Fruit fly (Drosophila melanogaster) whole organism, embryonic: ENCODE data around the gene mRpS30.

ENCODE experiments used
- Blimp-1 ChIP-seq: fragments of 200-800 bp; sonication (Bioruptor generic); optimal IDR thresholded peaks from 3 replicates; lab custom pipeline; 2018; ENCODE audit warnings: missing biosample characterization, missing genetic modification characterization, mild to moderate bottlenecking, moderate library complexity, missing genetic modification reagents
- CG10274 ChIP-seq: fragments of 200-800 bp; sonication (Bioruptor generic); optimal IDR thresholded peaks from 3 replicates; lab custom pipeline; 2017; ENCODE audit warnings: missing biosample characterization, mild to moderate bottlenecking, missing genetic modification characterization
- CG10366 ChIP-seq: fragments of 200-800 bp; sonication (Bioruptor generic); IDR thresholded peaks from 2 replicates; pipeline ENCODE4 v1.3.6; 2022; ENCODE audit warnings: missing biosample characterization, missing genetic modification characterization
- CG12236 ChIP-seq: fragments of 200-800 bp; sonication (Bioruptor generic); optimal IDR thresholded peaks from 2 replicates; lab custom pipeline; 2016; ENCODE audit warnings: missing biosample characterization, missing genetic modification characterization
- CG12299 ChIP-seq: fragments of 200-800 bp; sonication (Bioruptor generic); optimal IDR thresholded peaks from 2 replicates; lab custom pipeline; 2018; ENCODE audit warnings: missing biosample characterization, mild to moderate bottlenecking, missing genetic modification characterization
- CG12744 ChIP-seq: fragments of 200-800 bp; sonication (Bioruptor generic); optimal IDR thresholded peaks from 2 replicates; lab custom pipeline; 2016; ENCODE audit warnings: missing biosample characterization, missing genetic modification characterization
- CG13624 ChIP-seq: fragments of 200-800 bp; sonication (Bioruptor generic); optimal IDR thresholded peaks from 2 replicates; lab custom pipeline; 2016; ENCODE audit warnings: missing biosample characterization, missing genetic modification characterization
- CG15601 ChIP-seq: fragments of 200-800 bp; sonication (Bioruptor generic); optimal IDR thresholded peaks from 3 replicates; lab custom pipeline; 2019; ENCODE audit warnings: missing biosample characterization, mild to moderate bottlenecking, missing genetic modification characterization, moderate library complexity
- CG1602 ChIP-seq: fragments of 200-800 bp; sonication (Bioruptor generic); optimal IDR thresholded peaks from 3 replicates; lab custom pipeline; 2016; ENCODE audit warnings: missing biosample characterization, missing genetic modification characterization
- CG17829 ChIP-seq: fragments of 200-800 bp; optimal IDR thresholded peaks from 2 replicates; lab custom pipeline; 2019; ENCODE audit warnings: missing biosample characterization, mild to moderate bottlenecking, missing genetic modification characterization, moderate library complexity
- CG18599 ChIP-seq: fragments of 200-800 bp; sonication (Bioruptor generic); optimal IDR thresholded peaks from 3 replicates; lab custom pipeline; 2017; ENCODE audit warnings: missing biosample characterization, missing genetic modification characterization, mild to moderate bottlenecking, moderate library complexity, missing genetic modification reagents
- CG3281 ChIP-seq: fragments of 200-800 bp; sonication (Bioruptor generic); optimal IDR thresholded peaks from 3 replicates; lab custom pipeline; 2017; ENCODE audit warnings: missing biosample characterization, mild to moderate bottlenecking, missing genetic modification characterization
- CG3407 ChIP-seq: fragments of 200-800 bp; sonication (Bioruptor generic); optimal IDR thresholded peaks from 2 replicates; lab custom pipeline; 2018; ENCODE audit warnings: missing biosample characterization, mild to moderate bottlenecking, missing genetic modification characterization
- CG3726 ChIP-seq: fragments of 200-800 bp; sonication (Bioruptor generic); IDR thresholded peaks from 3 replicates; pipeline ENCODE4, ENCODE4 v1.3.6; 2022; ENCODE audit warnings: missing biosample characterization, missing genetic modification characterization
- CG3847 ChIP-seq: fragments of 200-800 bp; sonication (Bioruptor generic); IDR thresholded peaks from 2 replicates; pipeline ENCODE4 v1.3.6; 2022; ENCODE audit warnings: missing biosample characterization, missing genetic modification characterization
- CG3995 ChIP-seq: fragments of 200-800 bp; sonication (Bioruptor generic); optimal IDR thresholded peaks from 3 replicates; lab custom pipeline; 2016; ENCODE audit warnings: missing biosample characterization, missing genetic modification characterization
- CG4424 ChIP-seq: fragments of 200-800 bp; sonication (Bioruptor generic); optimal IDR thresholded peaks from 3 replicates; lab custom pipeline; 2016; ENCODE audit warnings: missing biosample characterization, missing genetic modification characterization
- CG6765 ChIP-seq: fragments of 200-800 bp; sonication (Bioruptor generic); optimal IDR thresholded peaks from 3 replicates; lab custom pipeline; 2017; ENCODE audit warnings: missing biosample characterization, mild to moderate bottlenecking, missing genetic modification characterization
- CG7556 ChIP-seq: fragments of 200-800 bp; sonication (Bioruptor generic); optimal IDR thresholded peaks from 2 replicates; lab custom pipeline; 2017; ENCODE audit warnings: missing biosample characterization, mild to moderate bottlenecking, missing genetic modification characterization
- CG7745 ChIP-seq: fragments of 200-800 bp; sonication (Bioruptor generic); optimal IDR thresholded peaks from 2 replicates; lab custom pipeline; 2018; ENCODE audit warnings: missing biosample characterization, mild to moderate bottlenecking, missing genetic modification characterization, moderate library complexity
- CG8290 ChIP-seq, 3 experiments: fragments of 200-800 bp; sonication (Bioruptor generic); optimal IDR thresholded peaks; 2 replicates each; lab custom pipeline; 2016 to 2019; ENCODE audit warnings: missing biosample characterization in 3 of 3, missing genetic modification characterization in 3 of 3, mild to moderate bottlenecking in 2 of 3, moderate library complexity in 1 of 3
- CG8924 ChIP-seq: fragments of 200-800 bp; optimal IDR thresholded peaks from 3 replicates; lab custom pipeline; 2019; ENCODE audit warnings: missing biosample characterization, mild to moderate bottlenecking, missing genetic modification characterization, moderate library complexity
- CHES-1-like ChIP-seq: fragments of 200-800 bp; sonication (Bioruptor generic); optimal IDR thresholded peaks from 2 replicates; lab custom pipeline; 2016; ENCODE audit warnings: missing biosample characterization, missing genetic modification characterization
- Dbx ChIP-seq: fragments of 200-800 bp; sonication (Bioruptor generic); IDR thresholded peaks from 3 replicates; pipeline ENCODE4 v1.3.6; 2022; ENCODE audit warnings: missing biosample characterization, missing genetic modification characterization
- Dp ChIP-seq: fragments of 200-800 bp; sonication (Bioruptor generic); optimal IDR thresholded peaks from 2 replicates; lab custom pipeline; 2018; ENCODE audit warnings: missing biosample characterization, mild to moderate bottlenecking, missing genetic modification characterization, moderate library complexity
- Ets97D ChIP-seq: fragments of 200-800 bp; sonication (Bioruptor generic); optimal IDR thresholded peaks from 3 replicates; lab custom pipeline; 2016; ENCODE audit warnings: missing biosample characterization, missing genetic modification characterization
- Fer2 ChIP-seq: fragments of 200-800 bp; sonication (Bioruptor generic); optimal IDR thresholded peaks from 2 replicates; lab custom pipeline; 2018; ENCODE audit warnings: missing biosample characterization, mild to moderate bottlenecking, missing genetic modification characterization, moderate library complexity
- HLH4C ChIP-seq: fragments of 200-800 bp; sonication (Bioruptor generic); IDR thresholded peaks from 3 replicates; pipeline ENCODE4 v1.3.6; 2022; ENCODE audit warnings: missing biosample characterization, missing genetic modification characterization; ENCODE audit not compliant: partially characterized antibody
- Med ChIP-seq: fragments of 200-800 bp; sonication (Bioruptor generic); peaks from one replicate; lab custom pipeline; 2016; ENCODE audit warnings: missing biosample characterization, missing genetic modification characterization, mild to moderate bottlenecking, inconsistent platforms, moderate library complexity
- NC2β ChIP-seq: fragments of 200-800 bp; sonication (Bioruptor generic); optimal IDR thresholded peaks from 2 replicates; lab custom pipeline; 2016; ENCODE audit warnings: missing biosample characterization, missing genetic modification characterization
- Neu2 ChIP-seq: fragments of 200-800 bp; sonication (Bioruptor generic); optimal IDR thresholded peaks from 3 replicates; lab custom pipeline; 2016; ENCODE audit warnings: missing biosample characterization, missing genetic modification characterization, borderline replicate concordance
- Nf-YA ChIP-seq: fragments of 200-800 bp; sonication (Bioruptor generic); IDR thresholded peaks from 2 replicates; pipeline ENCODE4 v1.3.6; 2022; ENCODE audit warnings: missing biosample characterization, missing genetic modification characterization
- Opbp ChIP-seq: fragments of 200-800 bp; sonication (Bioruptor generic); IDR thresholded peaks from 3 replicates; pipeline ENCODE4 v1.3.6; 2022; ENCODE audit warnings: missing biosample characterization, missing genetic modification characterization; ENCODE audit not compliant: partially characterized antibody
- Optix ChIP-seq: fragments of 200-800 bp; sonication (Bioruptor generic); IDR thresholded peaks from 3 replicates; pipeline ENCODE4 v1.3.6; 2022; ENCODE audit warnings: missing biosample characterization, missing genetic modification characterization
- Ssrp ChIP-seq: fragments of 200-800 bp; sonication (Bioruptor generic); optimal IDR thresholded peaks from 2 replicates; lab custom pipeline; 2018; ENCODE audit warnings: missing biosample characterization, mild to moderate bottlenecking, missing genetic modification characterization, moderate library complexity
- Vsx1 ChIP-seq: fragments of 200-800 bp; sonication (Bioruptor generic); optimal IDR thresholded peaks from 2 replicates; lab custom pipeline; 2017; ENCODE audit warnings: missing biosample characterization, mild to moderate bottlenecking, missing genetic modification characterization, missing genetic modification reagents
- YL-1 ChIP-seq: fragments of 200-800 bp; sonication (Bioruptor generic); optimal IDR thresholded peaks from 3 replicates; lab custom pipeline; 2017; ENCODE audit warnings: missing biosample characterization, mild to moderate bottlenecking, missing genetic modification characterization
- ase ChIP-seq: fragments of 200-800 bp; sonication (Bioruptor generic); IDR thresholded peaks from 3 replicates; pipeline ENCODE4 v1.3.6; 2022; ENCODE audit warnings: missing biosample characterization, missing genetic modification characterization
- az2 ChIP-seq: fragments of 200-800 bp; sonication (Bioruptor generic); optimal IDR thresholded peaks from 3 replicates; lab custom pipeline; 2016; ENCODE audit warnings: missing biosample characterization, missing genetic modification characterization
- chn ChIP-seq: fragments of 200-800 bp; sonication (Bioruptor generic); optimal IDR thresholded peaks from 2 replicates; lab custom pipeline; 2016; ENCODE audit warnings: missing biosample characterization, missing genetic modification characterization
- crol ChIP-seq: fragments of 200-800 bp; sonication (Bioruptor generic); IDR thresholded peaks from 2 replicates; pipeline ENCODE4 v1.3.6; 2022; ENCODE audit warnings: missing biosample characterization, missing genetic modification characterization
- crp ChIP-seq, 2 experiments: fragments of 200-800 bp; sonication (Bioruptor generic); optimal IDR thresholded peaks; 2 replicates in 1 of 2; 3 replicates in 1 of 2; lab custom pipeline; 2017; ENCODE audit warnings: missing biosample characterization in 2 of 2, missing genetic modification characterization in 2 of 2, mild to moderate bottlenecking in 1 of 2, moderate library complexity in 1 of 2
- dpn ChIP-seq, 2 experiments: fragments of 200-800 bp; sonication (Bioruptor generic); optimal IDR thresholded peaks; 3 replicates each; lab custom pipeline; 2016; ENCODE audit warnings: missing biosample characterization in 2 of 2, missing genetic modification characterization in 2 of 2
- en ChIP-seq: fragments of 200-800 bp; sonication (Bioruptor generic); optimal IDR thresholded peaks from 2 replicates; lab custom pipeline; 2016; ENCODE audit warnings: missing biosample characterization, missing genetic modification characterization
- gem ChIP-seq: fragments of 200-800 bp; sonication (Bioruptor generic); optimal IDR thresholded peaks from 2 replicates; lab custom pipeline; 2019; ENCODE audit warnings: missing biosample characterization, mild to moderate bottlenecking, missing genetic modification characterization, moderate library complexity
- her ChIP-seq: fragments of 200-800 bp; sonication (Bioruptor generic); optimal IDR thresholded peaks from 2 replicates; lab custom pipeline; 2016; ENCODE audit warnings: missing biosample characterization, missing genetic modification characterization
- jing ChIP-seq: fragments of 200-800 bp; sonication (Bioruptor generic); optimal IDR thresholded peaks from 2 replicates; lab custom pipeline; 2018; ENCODE audit warnings: missing biosample characterization, mild to moderate bottlenecking, missing genetic modification characterization
- onecut ChIP-seq: fragments of 200-800 bp; sonication (Bioruptor generic); IDR thresholded peaks from 2 replicates; pipeline ENCODE4 v1.3.6; 2022; ENCODE audit warnings: missing biosample characterization, missing genetic modification characterization
- otp ChIP-seq: fragments of 200-800 bp; sonication (Bioruptor generic); IDR thresholded peaks from 3 replicates; pipeline ENCODE4, ENCODE4 v1.3.6; 2022; ENCODE audit warnings: missing biosample characterization, missing genetic modification characterization
- seq ChIP-seq: fragments of 200-800 bp; sonication (Bioruptor generic); IDR thresholded peaks from 2 replicates; pipeline ENCODE4 v1.3.6; 2022; ENCODE audit warnings: missing biosample characterization, missing genetic modification characterization
- vnd ChIP-seq: fragments of 200-800 bp; sonication (Bioruptor generic); IDR thresholded peaks from 3 replicates; pipeline ENCODE4 v1.3.6; 2022; ENCODE audit warnings: missing biosample characterization, missing genetic modification characterization; ENCODE audit not compliant: partially characterized antibody

mRpS30 gene

dm6 chrX:15748945-15749344, 36.9 kb upstream of the mRpS30 start, which contains the start of gene Mvd (continued):
- TF ChIP-seq Ets97D (GFP tag; lab: Kevin White, UChicago) (peak; percentile 77), crp (GFP tag; optimal IDR thresholded peaks at IDR 0.05; lab: Kevin White, UChicago) (peak in 1 of 2 experiments; percentile 52), CG8290 (GFP tag; optimal IDR thresholded peaks at IDR 0.05; lab: Kevin White, UChicago) (no peak), CG8290 (tag; optimal IDR thresholded peaks at IDR 0.05; lab: Kevin White, UChicago) (no peak), CG7745 (tag; lab: Kevin White, UChicago) (no peak), CG17829 (tag; lab: Kevin White, UChicago) (peak; percentile 31), crol (GFP tag; lab: Robert Waterston, UW) (no peak), CG10274 (no peak), CG18599 (no peak), CG7556 (GFP tag; lab: Kevin White, UChicago) (no peak), CG12744 (no peak), Neu2 (no peak), Med (peak; percentile 81), Blimp-1 (GFP tag; lab: Kevin White, UChicago) (peak; percentile 68), CG3726 (GFP tag; lab: Robert Waterston, UW) (no peak), Ssrp (tag; lab: Kevin White, UChicago) (no peak), Vsx1 (GFP tag; lab: Kevin White, UChicago) (no peak), jing (GFP tag; lab: Kevin White, UChicago) (no peak), CG3847 (no peak), CG12299 (tag; lab: Kevin White, UChicago) (no peak), Opbp (peak; percentile 69), gem (tag; lab: Kevin White, UChicago) (no peak), YL-1 (GFP tag; lab: Kevin White, UChicago) (peak; percentile 77), HLH4C (GFP tag; lab: Robert Waterston, UW) (peak; percentile 13; the same call in 1 of the 3 replicates), CG8924 (peak; percentile 5), Dbx (no peak), CG3281 (no peak), vnd (no peak), en (GFP tag; lab: Kevin White, UChicago) (no peak), onecut (GFP tag; lab: Robert Waterston, UW) (no peak), Nf-YA (GFP tag; lab: Robert Waterston, UW) (no peak), Optix (GFP tag; lab: Robert Waterston, UW) (no peak), seq (GFP tag; lab: Robert Waterston, UW) (no peak), CG13624 (GFP tag; lab: Kevin White, UChicago) (peak; percentile 19), CG10366 (GFP tag; lab: Robert Waterston, UW) (no peak), CG1602 (GFP tag; lab: Kevin White, UChicago) (no peak), otp (GFP tag; lab: Robert Waterston, UW) (no peak), CHES-1-like (no peak), CG3995 (peak; percentile 89), CG6765 (no peak), CG3407 (GFP tag; lab: Kevin White, UChicago) (no peak), Fer2 (tag; lab: Kevin White, UChicago) (no peak), NC2β (GFP tag; lab: Kevin White, UChicago) (no peak), ase (GFP tag; lab: Robert Waterston, UW) (no peak), Dp (GFP tag; lab: Kevin White, UChicago) (peak; percentile 53), CG15601 (tag; lab: Kevin White, UChicago) (peak; percentile 27), az2 (no peak), CG12236 (GFP tag; lab: Kevin White, UChicago) (no peak), chn (no peak), dpn (GFP tag; optimal IDR thresholded peaks at IDR 0.05; lab: Kevin White, UChicago) (no peak), CG4424 (no peak), her (GFP tag; lab: Kevin White, UChicago) (no peak)
